Fruit fly (Drosophila melanogaster): Measurements from ENCODE around the gene CG45072.

Gene CG45072

DNA sequence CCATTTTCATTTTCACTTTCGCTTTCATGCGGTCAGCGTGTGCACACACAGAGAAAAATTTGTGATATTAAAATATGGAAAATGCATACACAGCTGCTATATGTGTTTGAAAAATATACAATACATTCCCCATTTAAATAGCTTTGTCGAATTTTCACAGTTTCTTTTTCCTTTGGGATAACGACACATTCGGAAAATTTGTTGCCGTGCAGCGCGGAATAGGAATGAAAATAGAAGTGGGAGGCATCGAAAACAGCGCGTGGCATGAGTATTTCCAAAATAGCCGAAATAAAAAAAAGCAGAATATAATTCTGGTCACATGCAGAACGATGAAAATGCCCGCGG lies 30.4 kb downstream of the CG45072 start:
- peak; percentile 8 for TF ChIP-seq brk (GFP tag; optimal IDR thresholded peaks at IDR 0.05)
- peak; percentile 2 for TF ChIP-seq Sp1 (GFP tag; optimal IDR thresholded peaks at IDR 0.05)
- no peak for TF ChIP-seq usp (GFP tag; optimal IDR thresholded peaks at IDR 0.05)
- no peak for TF ChIP-seq Mio (GFP tag; optimal IDR thresholded peaks at IDR 0.05)
- peak; percentile 60 for TF ChIP-seq sv (GFP tag; optimal IDR thresholded peaks at IDR 0.05)
- TF ChIP-seq CrebA (GFP tag; optimal IDR thresholded peaks at IDR 0.05; ENCODE audit: borderline replicate concordance), result no peak
- no peak for TF ChIP-seq jim (GFP tag; optimal IDR thresholded peaks at IDR 0.05)
- TF ChIP-seq CG32264 (GFP tag; optimal IDR thresholded peaks at IDR 0.05), result no peak
- peak; percentile 61 for TF ChIP-seq rgr (GFP tag; optimal IDR thresholded peaks at IDR 0.05)
- TF ChIP-seq ey (GFP tag; optimal IDR thresholded peaks at IDR 0.05), result peak; percentile 41
- no peak for TF ChIP-seq N (GFP tag; optimal IDR thresholded peaks at IDR 0.05)
- TF ChIP-seq GATAd (GFP tag; optimal IDR thresholded peaks at IDR 0.05), result no peak
- TF ChIP-seq sage (GFP tag; optimal IDR thresholded peaks at IDR 0.05), result no peak
- TF ChIP-seq foxo (GFP tag; optimal IDR thresholded peaks at IDR 0.05), result peak in 1 of 2 experiments; percentile 61
- TF ChIP-seq fru (GFP tag; optimal IDR thresholded peaks at IDR 0.05), result peak; percentile 45
- TF ChIP-seq dl (GFP tag; optimal IDR thresholded peaks at IDR 0.05; ENCODE audit: insufficient read depth in 1 of 2, partially characterized antibody in 2 of 2), result no peak
- peak; percentile 21 for TF ChIP-seq psq (GFP tag; optimal IDR thresholded peaks at IDR 0.05)
- TF ChIP-seq br (GFP tag; optimal IDR thresholded peaks at IDR 0.05), result peak; percentile 42
- peak; percentile 41 for TF ChIP-seq HLH106 (tag; optimal IDR thresholded peaks at IDR 0.05)
- TF ChIP-seq tai (GFP tag; optimal IDR thresholded peaks at IDR 0.05), result peak; percentile 51
- peak; percentile 77 for TF ChIP-seq h (GFP tag; optimal IDR thresholded peaks at IDR 0.05)
- no peak for TF ChIP-seq dsf (GFP tag; optimal IDR thresholded peaks at IDR 0.05; ENCODE audit: borderline replicate concordance)
- no peak for TF ChIP-seq woc (GFP tag; optimal IDR thresholded peaks at IDR 0.05)
- TF ChIP-seq Dfd (GFP tag; optimal IDR thresholded peaks at IDR 0.05), result no peak
- TF ChIP-seq Myc (optimal IDR thresholded peaks at IDR 0.05), result no peak
- no peak for TF ChIP-seq Vsx2 (GFP tag; optimal IDR thresholded peaks at IDR 0.05; ENCODE audit: partially characterized antibody)
- peak; percentile 8 for TF ChIP-seq dmrt93B (GFP tag; optimal IDR thresholded peaks at IDR 0.05)
- no peak for TF ChIP-seq Rel (GFP tag; optimal IDR thresholded peaks at IDR 0.05)
- no peak for TF ChIP-seq Rel (tag; optimal IDR thresholded peaks at IDR 0.05)
- peak; percentile 34 for TF ChIP-seq OdsH (GFP tag; optimal IDR thresholded peaks at IDR 0.05)

DNA sequence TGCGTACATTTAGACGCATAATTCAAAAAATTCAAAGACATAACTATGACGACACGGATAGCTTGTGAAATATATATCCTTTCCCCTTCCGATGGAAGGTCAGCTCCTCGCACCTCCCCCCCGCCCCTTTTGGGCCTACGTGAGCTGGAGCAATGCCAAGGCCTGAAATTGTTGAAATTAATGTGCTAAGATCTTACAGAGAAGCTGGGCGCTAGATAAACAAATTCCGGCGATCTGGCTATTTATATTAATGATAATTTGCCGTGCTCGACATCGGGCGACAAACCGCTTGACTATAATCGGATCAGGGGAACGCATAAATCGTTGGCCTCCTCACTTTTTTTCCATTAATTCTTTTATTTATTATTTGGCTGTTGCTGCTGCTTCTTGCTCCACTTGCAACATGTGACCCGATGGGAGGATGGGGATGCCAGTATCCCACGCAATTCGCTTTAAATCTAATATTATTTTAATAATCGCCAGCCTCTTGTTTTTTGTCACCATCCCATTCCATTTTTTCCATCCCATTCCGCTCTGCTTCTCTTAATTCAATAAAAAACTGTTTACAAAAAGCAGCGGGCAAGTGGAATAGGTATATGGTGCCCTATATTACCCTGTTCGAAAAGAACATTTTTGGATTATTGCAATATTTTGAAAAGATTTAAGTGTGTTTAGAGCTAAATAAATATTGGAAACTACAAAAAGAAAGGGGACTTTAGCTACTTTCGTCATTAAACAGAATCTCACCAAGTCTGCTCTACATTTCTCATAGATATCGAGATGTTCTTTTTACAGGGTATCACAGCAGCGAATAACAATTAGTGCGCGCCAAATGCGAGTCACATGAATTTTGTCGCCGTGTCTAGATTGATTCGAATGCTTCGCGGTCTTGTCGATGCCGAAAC lies 31.0 kb downstream of the CG45072 start:
- TF ChIP-seq Hr78 (GFP tag; optimal IDR thresholded peaks at IDR 0.05) (no peak), pan (optimal IDR thresholded peaks at IDR 0.05) (no peak), foxo (GFP tag; optimal IDR thresholded peaks at IDR 0.05) (no peak), brk (GFP tag; optimal IDR thresholded peaks at IDR 0.05) (no peak), Mio (GFP tag; optimal IDR thresholded peaks at IDR 0.05) (no peak), Rel (GFP tag; optimal IDR thresholded peaks at IDR 0.05) (no peak), Rel (tag; optimal IDR thresholded peaks at IDR 0.05) (no peak), psq (GFP tag; optimal IDR thresholded peaks at IDR 0.05) (no peak), Hnf4 (GFP tag; optimal IDR thresholded peaks at IDR 0.05) (no peak), h (GFP tag; optimal IDR thresholded peaks at IDR 0.05) (no peak), jim (GFP tag; optimal IDR thresholded peaks at IDR 0.05) (no peak), Hr83 (GFP tag; optimal IDR thresholded peaks at IDR 0.05; ENCODE audit: poor library complexity, severe bottlenecking) (no peak), Vsx2 (GFP tag; optimal IDR thresholded peaks at IDR 0.05; ENCODE audit: partially characterized antibody) (no peak), ey (GFP tag; optimal IDR thresholded peaks at IDR 0.05) (no peak), lola (GFP tag; optimal IDR thresholded peaks at IDR 0.05) (no peak), dl (GFP tag; optimal IDR thresholded peaks at IDR 0.05; ENCODE audit: insufficient read depth in 1 of 2, partially characterized antibody in 2 of 2) (no peak), Sp1 (GFP tag; optimal IDR thresholded peaks at IDR 0.05) (no peak), Dfd (GFP tag; optimal IDR thresholded peaks at IDR 0.05) (no peak), woc (GFP tag; optimal IDR thresholded peaks at IDR 0.05) (no peak), sv (GFP tag; optimal IDR thresholded peaks at IDR 0.05) (no peak), sage (GFP tag; optimal IDR thresholded peaks at IDR 0.05) (no peak)

Data from whole organism, wandering third instar larva.